Fruit fly (Drosophila melanogaster) whole organism, adult: ENCODE data around the gene Lim1.

Source experiments
- CG11617 ChIP-seq: fragments of 200-800 bp; sonication (Bioruptor generic); optimal IDR thresholded peaks from 2 replicates; lab custom pipeline; 2017; ENCODE audit warnings: mild to moderate bottlenecking, missing biosample characterization, missing genetic modification reagents, missing genetic modification characterization
- CG12768 ChIP-seq: fragments of 200-800 bp; sonication (Bioruptor generic); optimal IDR thresholded peaks from 2 replicates; lab custom pipeline; 2017; ENCODE audit warnings: missing biosample characterization, missing genetic modification characterization, mild to moderate bottlenecking, moderate library complexity, missing genetic modification reagents
- CG14711 ChIP-seq: fragments of 200-800 bp; sonication (Bioruptor generic); optimal IDR thresholded peaks from 2 replicates; lab custom pipeline; 2018; ENCODE audit warnings: missing biosample characterization, mild to moderate bottlenecking, missing genetic modification characterization, moderate library complexity
- CG1620 ChIP-seq: fragments of 200-800 bp; sonication (Bioruptor generic); optimal IDR thresholded peaks from 2 replicates; lab custom pipeline; 2016; ENCODE audit warnings: missing biosample characterization, missing genetic modification characterization
- CG33017 ChIP-seq: fragments of 200-800 bp; sonication (Bioruptor generic); optimal IDR thresholded peaks from 2 replicates; lab custom pipeline; 2018; ENCODE audit warnings: missing biosample characterization, mild to moderate bottlenecking, missing genetic modification characterization, moderate library complexity
- CG5204 ChIP-seq: fragments of 200-800 bp; sonication (Bioruptor generic); optimal IDR thresholded peaks from 2 replicates; lab custom pipeline; 2016; ENCODE audit warnings: missing biosample characterization, missing genetic modification characterization
- CG7045 ChIP-seq: fragments of 200-800 bp; sonication (Bioruptor generic); optimal IDR thresholded peaks from 2 replicates; lab custom pipeline; 2017; ENCODE audit warnings: missing biosample characterization, mild to moderate bottlenecking, missing genetic modification characterization
- CG7101 ChIP-seq: fragments of 200-800 bp; sonication (Bioruptor generic); optimal IDR thresholded peaks from 2 replicates; lab custom pipeline; 2018; ENCODE audit warnings: missing biosample characterization, mild to moderate bottlenecking, missing genetic modification characterization, moderate library complexity
- Clk ChIP-seq: fragments of 200-800 bp; sonication (Bioruptor generic); optimal IDR thresholded peaks from 2 replicates; lab custom pipeline; 2017; ENCODE audit warnings: missing biosample characterization, missing genetic modification characterization
- Crg-1 ChIP-seq: fragments of 200-800 bp; sonication (Bioruptor generic); optimal IDR thresholded peaks from 2 replicates; lab custom pipeline; 2016; ENCODE audit warnings: missing biosample characterization, missing genetic modification characterization
- Hr96 ChIP-seq: fragments of 200-800 bp; sonication (Bioruptor generic); optimal IDR thresholded peaks from 2 replicates; lab custom pipeline; 2016; ENCODE audit warnings: missing biosample characterization, missing genetic modification characterization
- Mnt ChIP-seq: fragments of 200-800 bp; sonication (Bioruptor generic); optimal IDR thresholded peaks from 2 replicates; lab custom pipeline; 2016; ENCODE audit warnings: missing biosample characterization, mild to moderate bottlenecking, missing genetic modification characterization
- bab1 ChIP-seq: fragments of 200-800 bp; sonication (Bioruptor generic); optimal IDR thresholded peaks from 3 replicates; lab custom pipeline; 2019; ENCODE audit warnings: missing biosample characterization, mild to moderate bottlenecking, missing genetic modification characterization, moderate library complexity
- cic ChIP-seq: fragments of 200-800 bp; sonication (Bioruptor generic); optimal IDR thresholded peaks from 2 replicates; lab custom pipeline; 2017; ENCODE audit warnings: missing biosample characterization, mild to moderate bottlenecking, missing genetic modification characterization, moderate library complexity
- cnc ChIP-seq, 2 experiments: fragments of >200 bp; optimal IDR thresholded peaks; 2 replicates each; lab custom pipeline; 2017
- kay ChIP-seq: fragments of 200-800 bp; sonication (Bioruptor generic); peaks from one replicate; lab custom pipeline; 2016; ENCODE audit warnings: missing biosample characterization, missing genetic modification characterization, borderline replicate concordance
- ovo ChIP-seq: fragments of 200-800 bp; sonication (Bioruptor generic); optimal IDR thresholded peaks from 2 replicates; lab custom pipeline; 2016; ENCODE audit warnings: missing biosample characterization, missing genetic modification characterization
- pad ChIP-seq: fragments of 200-800 bp; sonication (Bioruptor generic); optimal IDR thresholded peaks from 3 replicates; lab custom pipeline; 2017; ENCODE audit warnings: missing biosample characterization, missing genetic modification characterization, mild to moderate bottlenecking, moderate library complexity, missing genetic modification reagents
- tj ChIP-seq: fragments of 200-800 bp; sonication (Bioruptor generic); optimal IDR thresholded peaks from 3 replicates; lab custom pipeline; 2017; ENCODE audit warnings: missing biosample characterization, mild to moderate bottlenecking, missing genetic modification characterization, moderate library complexity
- toe ChIP-seq: fragments of 200-800 bp; sonication (Bioruptor generic); optimal IDR thresholded peaks from 2 replicates; lab custom pipeline; 2016; ENCODE audit warnings: missing biosample characterization, missing genetic modification characterization

Gene Lim1

DNA sequence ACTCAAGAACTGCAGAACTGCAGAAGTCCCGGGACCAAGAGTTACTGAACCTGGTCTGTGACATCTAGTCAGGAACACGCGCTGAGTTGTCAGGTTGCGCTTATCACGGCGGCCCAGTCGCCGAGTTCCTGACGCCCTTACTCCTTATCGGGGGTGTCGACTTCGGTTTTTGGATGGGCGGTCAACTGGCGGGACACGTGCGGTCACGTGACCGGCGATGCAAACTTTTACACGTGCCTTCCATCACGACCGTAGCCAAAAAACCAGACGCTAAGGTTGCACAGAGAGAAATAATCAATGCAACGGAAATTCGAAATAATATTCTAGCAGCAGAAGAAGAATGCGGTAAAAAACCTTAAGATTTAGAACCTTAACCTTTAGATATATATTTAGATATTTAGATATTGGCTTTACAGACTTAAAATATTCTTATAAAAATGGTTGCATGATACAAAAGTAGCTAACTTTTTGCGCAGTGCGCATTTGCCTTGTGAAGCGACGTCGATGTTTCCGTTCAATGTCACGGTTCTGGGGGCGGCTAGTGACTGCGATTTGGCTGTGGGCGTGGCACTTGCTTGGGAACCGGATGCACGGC, 82.1 kb downstream of the Lim1 start:
- TF ChIP-seq bab1 (no peak), tj (no peak), CG11617 (no peak), CG5204 (GFP tag; lab: Kevin White, UChicago) (no peak), toe (GFP tag; lab: Kevin White, UChicago) (no peak), CG33017 (tag; lab: Kevin White, UChicago) (no peak), CG7101 (tag; lab: Kevin White, UChicago) (no peak), CG12768 (GFP tag; lab: Kevin White, UChicago) (no peak), Clk (GFP tag; lab: Kevin White, UChicago) (no peak), kay (GFP tag; lab: Kevin White, UChicago) (no peak), cnc (optimal IDR thresholded peaks at IDR 0.05; lab: Kevin White, UChicago) (no peak), Mnt (no peak), cic (GFP tag; lab: Kevin White, UChicago) (no peak), CG7045 (GFP tag; lab: Kevin White, UChicago) (no peak), CG1620 (no peak)

DNA sequence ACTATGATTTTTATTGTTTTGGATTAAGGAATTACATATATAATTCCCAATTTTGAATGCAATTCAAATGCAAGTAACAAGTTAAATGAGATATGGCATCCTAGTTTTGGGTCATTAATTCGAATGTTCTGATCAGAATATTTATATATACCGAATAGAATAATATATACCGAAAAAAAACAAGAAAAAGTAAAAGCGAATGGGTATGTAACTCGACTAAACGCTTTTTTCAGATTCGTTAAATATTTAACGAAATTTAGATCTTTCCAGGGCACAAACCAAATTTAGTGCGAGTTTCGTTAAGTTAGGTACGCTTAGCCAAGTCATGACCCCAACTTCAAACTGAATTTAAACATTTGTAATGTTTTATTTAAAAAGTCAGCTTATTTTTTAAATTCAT, 84.1 kb downstream of the Lim1 start:
- TF ChIP-seq ovo (GFP tag; lab: Kevin White, UChicago), result no peak
- TF ChIP-seq cnc (optimal IDR thresholded peaks at IDR 0.05; lab: Kevin White, UChicago), result no peak
- no peak for TF ChIP-seq CG5204 (GFP tag; lab: Kevin White, UChicago)
- no peak for TF ChIP-seq Crg-1 (GFP tag; lab: Kevin White, UChicago)
- no peak for TF ChIP-seq Hr96 (GFP tag; lab: Kevin White, UChicago)
- no peak for TF ChIP-seq CG7101 (tag; lab: Kevin White, UChicago)
- no peak for TF ChIP-seq toe (GFP tag; lab: Kevin White, UChicago)
- TF ChIP-seq Mnt, result no peak
- no peak for TF ChIP-seq pad

DNA sequence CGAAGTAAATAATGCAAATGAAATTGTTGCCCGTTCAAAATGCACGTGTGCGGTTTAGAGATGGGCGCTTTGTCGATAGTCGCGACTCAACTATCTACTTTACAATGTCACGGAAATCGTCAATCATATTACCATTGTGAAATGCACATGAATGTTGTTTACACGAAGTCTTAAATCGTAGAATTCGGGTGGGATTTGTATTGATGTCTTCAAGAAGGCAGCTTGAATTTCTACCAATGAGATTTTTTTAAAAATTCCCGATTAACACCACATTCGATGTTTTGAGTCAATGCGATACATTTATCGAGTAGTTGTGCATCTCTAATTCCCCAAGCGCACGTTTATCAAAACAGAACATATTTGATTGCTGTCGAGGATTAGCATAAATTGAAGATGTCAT, 85.4 kb downstream of the Lim1 start, which contains the start of gene CG1789:
TSS of gene CG1789 (plus strand) at position 308 of the 400 bp plus-strand sequence.
- TF ChIP-seq Clk (GFP tag; lab: Kevin White, UChicago), result no peak
- peak; percentile 21 for TF ChIP-seq Crg-1 (GFP tag; lab: Kevin White, UChicago)
- peak; percentile 97 for TF ChIP-seq Mnt
- TF ChIP-seq CG14711 (tag; lab: Kevin White, UChicago), result peak; percentile 5
- peak; percentile 7 for TF ChIP-seq CG1620
- TF ChIP-seq toe (GFP tag; lab: Kevin White, UChicago), result peak; percentile 21
- TF ChIP-seq bab1, result peak; percentile 16
- TF ChIP-seq kay (GFP tag; lab: Kevin White, UChicago), result no peak
- peak; percentile 28 for TF ChIP-seq CG11617
- peak; percentile 72 for TF ChIP-seq tj
- no peak for TF ChIP-seq CG7045 (GFP tag; lab: Kevin White, UChicago)
- peak; percentile 8 for TF ChIP-seq CG5204 (GFP tag; lab: Kevin White, UChicago)

DNA sequence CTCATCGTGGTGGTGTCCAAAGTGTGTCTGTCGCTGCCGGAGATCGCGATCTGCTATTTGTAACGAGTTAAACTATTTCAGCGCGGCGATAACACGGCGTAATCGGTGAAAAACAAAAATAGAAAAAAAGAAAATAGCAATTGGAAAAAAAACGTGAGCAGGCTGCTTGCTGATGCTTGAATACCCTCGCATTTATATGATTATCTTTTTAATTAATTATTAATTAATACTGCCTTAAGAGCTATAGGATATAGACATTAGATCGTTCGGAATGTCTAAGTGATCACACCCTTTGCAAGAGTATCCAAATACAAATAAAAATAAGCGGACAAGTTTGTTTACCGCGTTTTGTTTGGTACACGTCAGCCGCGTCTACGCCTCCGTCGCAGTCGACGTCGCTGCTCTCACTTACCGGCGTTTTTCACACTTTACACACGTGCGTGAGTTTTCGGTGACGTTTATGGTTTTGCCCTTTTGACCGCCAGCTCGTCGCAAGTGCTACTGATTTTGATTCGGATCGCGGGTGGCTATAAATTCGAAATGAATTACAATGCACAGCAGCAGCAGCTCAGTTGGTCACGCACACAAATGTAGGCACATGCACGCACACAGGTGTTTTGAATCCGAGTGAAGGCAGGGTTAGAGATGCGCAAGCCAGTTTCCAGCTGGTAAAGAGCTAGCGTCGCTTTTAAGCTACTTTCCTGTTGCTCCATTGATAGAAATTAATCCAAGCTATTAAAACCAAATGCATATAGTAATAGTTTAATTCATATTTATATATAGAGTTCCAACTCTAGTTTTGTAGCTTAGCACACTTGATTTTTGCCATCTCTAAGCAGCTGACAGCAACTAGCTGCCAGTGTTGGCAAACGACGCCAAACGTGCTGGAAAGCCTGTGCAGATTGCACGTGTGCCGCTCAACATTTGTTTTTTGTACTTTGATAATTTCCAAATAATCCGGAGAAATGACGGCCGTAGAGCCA, 91.2 kb downstream of the Lim1 start, which contains the start of the genes CG2004 and CG1785:
TSS of gene CG2004 (minus strand) at position 861 of the 983 bp plus-strand sequence.
TSS of gene CG1785 (plus strand) at position 873 of the 983 bp plus-strand sequence.
- TF ChIP-seq ovo (GFP tag; lab: Kevin White, UChicago) (peak; percentile 95), Mnt (peak; percentile 99), Crg-1 (GFP tag; lab: Kevin White, UChicago) (peak; percentile 87), Hr96 (GFP tag; lab: Kevin White, UChicago) (peak; percentile 90), kay (GFP tag; lab: Kevin White, UChicago) (no peak), tj (peak; percentile 78), toe (GFP tag; lab: Kevin White, UChicago) (peak; percentile 86), CG7101 (tag; lab: Kevin White, UChicago) (peak; percentile 94), CG7045 (GFP tag; lab: Kevin White, UChicago) (peak; percentile 79), CG33017 (tag; lab: Kevin White, UChicago) (peak; percentile 64), CG1620 (peak; percentile 97), CG14711 (tag; lab: Kevin White, UChicago) (peak; percentile 88), pad (peak; percentile 85), cnc (optimal IDR thresholded peaks at IDR 0.05; lab: Kevin White, UChicago) (no peak), CG11617 (peak; percentile 90), CG12768 (GFP tag; lab: Kevin White, UChicago) (peak; percentile 84), bab1 (peak; percentile 57), cic (GFP tag; lab: Kevin White, UChicago) (peak; percentile 31), CG5204 (GFP tag; lab: Kevin White, UChicago) (peak; percentile 85), Clk (GFP tag; lab: Kevin White, UChicago) (peak; percentile 75)

DNA sequence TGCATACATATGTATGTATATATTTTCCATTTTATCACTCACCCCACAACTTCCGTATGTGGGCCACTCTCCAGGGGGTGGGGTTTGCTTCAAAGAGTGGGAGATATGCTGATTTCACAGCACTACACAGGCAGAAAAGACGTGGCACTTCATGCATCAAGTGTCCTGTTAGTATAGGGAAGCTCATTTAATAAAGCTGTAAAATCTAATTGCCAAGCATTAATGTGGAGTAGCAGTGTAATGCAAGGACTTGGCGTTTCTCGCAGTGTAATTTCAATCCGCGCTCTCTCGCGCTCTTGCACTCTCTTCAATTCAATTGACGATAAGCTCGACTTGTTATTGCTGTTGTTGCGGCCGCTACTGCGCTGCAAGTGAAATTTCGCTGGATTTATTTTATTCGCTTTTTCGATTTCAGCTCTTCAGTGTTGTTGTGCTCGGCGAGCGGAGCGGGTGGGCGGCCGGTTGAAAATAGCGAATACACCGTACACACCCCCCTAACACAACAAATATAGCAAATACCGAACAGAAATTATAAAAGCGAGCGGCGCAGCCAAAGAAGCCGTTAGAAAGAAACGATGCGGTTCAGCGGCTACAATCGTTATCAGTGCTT, 96.3 kb downstream of the Lim1 start, which contains the start of gene Hexo2:
TSS of gene Hexo2 (plus strand) at position 419 of the 610 bp plus-strand sequence.
- TF ChIP-seq Hr96 (GFP tag; lab: Kevin White, UChicago) (peak; percentile 87), Crg-1 (GFP tag; lab: Kevin White, UChicago) (peak; percentile 94), CG14711 (tag; lab: Kevin White, UChicago) (peak; percentile 88), CG7045 (GFP tag; lab: Kevin White, UChicago) (peak; percentile 38), CG5204 (GFP tag; lab: Kevin White, UChicago) (peak; percentile 53), cnc (optimal IDR thresholded peaks at IDR 0.05; lab: Kevin White, UChicago) (no peak), bab1 (peak; percentile 98), ovo (GFP tag; lab: Kevin White, UChicago) (peak; percentile 33), cic (GFP tag; lab: Kevin White, UChicago) (no peak), CG12768 (GFP tag; lab: Kevin White, UChicago) (peak; percentile 42), CG33017 (tag; lab: Kevin White, UChicago) (peak; percentile 67), CG11617 (peak; percentile 71), Clk (GFP tag; lab: Kevin White, UChicago) (peak; percentile 36), kay (GFP tag; lab: Kevin White, UChicago) (no peak), pad (peak; percentile 88), CG1620 (peak; percentile 96), Mnt (peak; percentile 34), tj (peak; percentile 83), toe (GFP tag; lab: Kevin White, UChicago) (no peak), CG7101 (tag; lab: Kevin White, UChicago) (peak; percentile 89)
